Worm (Caenorhabditis elegans) whole organism, L2 larva: ENCODE measurements around the gene C37E2.2.
A peak's percentile ranks its signal among the peaks of the same experiment; 100 is the strongest.

Experiments used
- C34F6.9 ChIP-seq: fragments of 150-350 bp; optimal IDR thresholded peaks from 2 replicates; lab custom pipeline; 2014; ENCODE audit warnings: missing biosample characterization, missing genetic modification characterization
- F13H6.1 ChIP-seq: sonication (generic microtip); optimal IDR thresholded peaks from 2 replicates; lab custom pipeline; 2016; ENCODE audit warnings: missing genetic modification characterization, missing compliant biosample characterization
- Y55F3AM.14 ChIP-seq: fragments of 200-800 bp; sonication (Bioruptor generic); optimal IDR thresholded peaks from 2 replicates; lab custom pipeline; 2018; ENCODE audit warnings: mild to moderate bottlenecking, missing genetic modification characterization, missing compliant biosample characterization
- ZK546.5 ChIP-seq: sonication (generic microtip); optimal IDR thresholded peaks from 2 replicates; lab custom pipeline; 2017; ENCODE audit warnings: missing biosample characterization, missing genetic modification characterization
- alr-1 ChIP-seq: fragments of 150-350 bp; optimal IDR thresholded peaks from 2 replicates; lab custom pipeline; 2014; ENCODE audit warnings: missing biosample characterization, missing genetic modification characterization
- aly-2 ChIP-seq: fragments of 150-350 bp; optimal IDR thresholded peaks from 2 replicates; lab custom pipeline; 2014; ENCODE audit warnings: missing biosample characterization, missing genetic modification characterization
- ama-1 ChIP-seq: fragments of 150-350 bp; optimal IDR thresholded peaks from 2 replicates; lab custom pipeline; 2018; ENCODE audit warnings: inconsistent platforms
- blmp-1 ChIP-seq: sonication (generic microtip); optimal IDR thresholded peaks from 2 replicates; lab custom pipeline; 2017; ENCODE audit warnings: missing genetic modification characterization, mild to moderate bottlenecking, missing compliant biosample characterization, antibody characterized with exemption, moderate library complexity; ENCODE audit not compliant: insufficient read depth
- ceh-82 ChIP-seq: fragments of 150-350 bp; optimal IDR thresholded peaks from 2 replicates; lab custom pipeline; 2014; ENCODE audit warnings: missing biosample characterization, missing genetic modification characterization
- crh-2 ChIP-seq: sonication (generic microtip); optimal IDR thresholded peaks from 2 replicates; lab custom pipeline; 2017; ENCODE audit warnings: missing biosample characterization, missing genetic modification characterization
- dmd-4 ChIP-seq: sonication (generic microtip); optimal IDR thresholded peaks from 2 replicates; lab custom pipeline; 2017; ENCODE audit warnings: missing biosample characterization, missing genetic modification characterization
- egl-27 ChIP-seq: sonication (generic microtip); optimal IDR thresholded peaks from 3 replicates; lab custom pipeline; 2017; ENCODE audit warnings: missing biosample characterization, missing genetic modification reagents, missing genetic modification characterization
- elt-3 ChIP-seq: sonication (generic microtip); optimal IDR thresholded peaks from 2 replicates; lab custom pipeline; 2017; ENCODE audit warnings: missing biosample characterization, missing genetic modification characterization
- fos-1 ChIP-seq: fragments of 150-350 bp; optimal IDR thresholded peaks from 2 replicates; lab custom pipeline; 2014; ENCODE audit warnings: missing biosample characterization, missing genetic modification characterization
- gmeb-1 ChIP-seq: fragments of 150-350 bp; optimal IDR thresholded peaks from 2 replicates; lab custom pipeline; 2014; ENCODE audit warnings: missing biosample characterization, missing genetic modification characterization
- lin-11 ChIP-seq: fragments of 150-350 bp; sonication (generic microtip); optimal IDR thresholded peaks from 2 replicates; lab custom pipeline; 2014; ENCODE audit warnings: missing biosample characterization, missing genetic modification characterization, inconsistent platforms, mixed read lengths
- lin-13 ChIP-seq: fragments of 150-350 bp; optimal IDR thresholded peaks from 2 replicates; lab custom pipeline; 2014; ENCODE audit warnings: missing biosample characterization, missing genetic modification reagents, missing genetic modification characterization
- lin-39 ChIP-seq: fragments of 150-350 bp; optimal IDR thresholded peaks from 2 replicates; lab custom pipeline; 2014; ENCODE audit warnings: missing biosample characterization, missing genetic modification reagents, missing genetic modification characterization
- lsy-2 ChIP-seq, 2 experiments: fragments of 150-350 bp in 1 of 2; sonication (generic microtip) in 1 of 2; optimal IDR thresholded peaks; 2 replicates each; lab custom pipeline; 2014 to 2017; ENCODE audit warnings: missing biosample characterization in 2 of 2, missing genetic modification characterization in 2 of 2
- mab-5 ChIP-seq: fragments of 150-350 bp; optimal IDR thresholded peaks from 2 replicates; lab custom pipeline; 2014; ENCODE audit warnings: missing biosample characterization, missing genetic modification characterization
- mbf-1 ChIP-seq: sonication (generic microtip); optimal IDR thresholded peaks from 2 replicates; lab custom pipeline; 2017; ENCODE audit warnings: missing biosample characterization, missing genetic modification characterization
- mdl-1 ChIP-seq, 2 experiments: fragments of 150-350 bp in 1 of 2; sonication (generic microtip) in 1 of 2; optimal IDR thresholded peaks; 2 replicates each; lab custom pipeline; 2017; ENCODE audit warnings: missing biosample characterization in 2 of 2, missing genetic modification characterization in 2 of 2
- nhr-10 ChIP-seq: sonication (generic microtip); optimal IDR thresholded peaks from 2 replicates; lab custom pipeline; 2017; ENCODE audit warnings: missing biosample characterization, missing genetic modification characterization
- nhr-11 ChIP-seq: fragments of 150-350 bp; optimal IDR thresholded peaks from 2 replicates; lab custom pipeline; 2014; ENCODE audit warnings: missing biosample characterization, missing genetic modification characterization
- nhr-12 ChIP-seq: fragments of 150-350 bp; optimal IDR thresholded peaks from 2 replicates; lab custom pipeline; 2014; ENCODE audit warnings: missing biosample characterization, missing genetic modification characterization
- nhr-129 ChIP-seq: fragments of 150-350 bp; optimal IDR thresholded peaks from 2 replicates; lab custom pipeline; 2014; ENCODE audit warnings: missing biosample characterization, missing genetic modification characterization
- nhr-21 ChIP-seq: fragments of 150-350 bp; optimal IDR thresholded peaks from 2 replicates; lab custom pipeline; 2014; ENCODE audit warnings: missing biosample characterization, missing genetic modification characterization
- nhr-23 ChIP-seq: fragments of 150-350 bp; optimal IDR thresholded peaks from 2 replicates; lab custom pipeline; 2014; ENCODE audit warnings: missing biosample characterization, missing genetic modification reagents, missing genetic modification characterization
- nhr-237 ChIP-seq: fragments of 150-350 bp; optimal IDR thresholded peaks from 2 replicates; lab custom pipeline; 2014; ENCODE audit warnings: missing biosample characterization, missing genetic modification characterization
- nhr-25 ChIP-seq: fragments of 150-350 bp; sonication (generic microtip); optimal IDR thresholded peaks from 3 replicates; lab custom pipeline; 2014; ENCODE audit warnings: missing biosample characterization, missing genetic modification characterization
- nhr-77 ChIP-seq: fragments of 150-350 bp; optimal IDR thresholded peaks from 2 replicates; lab custom pipeline; 2014; ENCODE audit warnings: missing biosample characterization, missing genetic modification characterization
- sem-4 ChIP-seq: fragments of 150-350 bp; optimal IDR thresholded peaks from 2 replicates; lab custom pipeline; 2014; ENCODE audit warnings: missing biosample characterization, missing genetic modification reagents, missing genetic modification characterization
- sma-3 ChIP-seq: sonication (generic microtip); optimal IDR thresholded peaks from 2 replicates; lab custom pipeline; 2016; ENCODE audit warnings: missing genetic modification reagents, missing genetic modification characterization, missing compliant biosample characterization
- sma-9 ChIP-seq, 2 experiments: fragments of 150-350 bp in 1 of 2; sonication (generic microtip) in 1 of 2; optimal IDR thresholded peaks; 2 replicates each; lab custom pipeline; 2014 to 2016; ENCODE audit warnings: missing genetic modification characterization in 2 of 2, mild to moderate bottlenecking in 1 of 2, missing biosample characterization in 1 of 2, missing compliant biosample characterization in 1 of 2, missing genetic modification reagents in 1 of 2, moderate library complexity in 1 of 2
- snpc-4 ChIP-seq: fragments of 150-350 bp; optimal IDR thresholded peaks from 2 replicates; lab custom pipeline; 2014; ENCODE audit warnings: missing biosample characterization, missing genetic modification characterization
- unc-39 ChIP-seq: fragments of 150-350 bp; optimal IDR thresholded peaks from 2 replicates; lab custom pipeline; 2014; ENCODE audit warnings: missing biosample characterization, missing genetic modification characterization
- unc-55 ChIP-seq: fragments of 150-350 bp; sonication (generic microtip); optimal IDR thresholded peaks from 3 replicates; lab custom pipeline; 2014; ENCODE audit warnings: missing biosample characterization, missing genetic modification reagents, missing genetic modification characterization
- unc-62 ChIP-seq: fragments of 150-350 bp; optimal IDR thresholded peaks from 2 replicates; lab custom pipeline; 2014; ENCODE audit warnings: missing biosample characterization, missing genetic modification reagents, missing genetic modification characterization
- zag-1 ChIP-seq: fragments of 150-350 bp; optimal IDR thresholded peaks from 2 replicates; lab custom pipeline; 2014; ENCODE audit warnings: missing biosample characterization, missing genetic modification characterization
- ztf-1 ChIP-seq: fragments of 200-800 bp; sonication (Bioruptor generic); conservative IDR thresholded peaks from 2 replicates; pipeline ENCODE4 v1.3.6; 2022; ENCODE audit warnings: missing genetic modification characterization, missing compliant biosample characterization
- ztf-4 ChIP-seq: fragments of 150-350 bp; optimal IDR thresholded peaks from 2 replicates; lab custom pipeline; 2014; ENCODE audit warnings: missing biosample characterization, missing genetic modification characterization

C37E2.2 gene

DNA sequence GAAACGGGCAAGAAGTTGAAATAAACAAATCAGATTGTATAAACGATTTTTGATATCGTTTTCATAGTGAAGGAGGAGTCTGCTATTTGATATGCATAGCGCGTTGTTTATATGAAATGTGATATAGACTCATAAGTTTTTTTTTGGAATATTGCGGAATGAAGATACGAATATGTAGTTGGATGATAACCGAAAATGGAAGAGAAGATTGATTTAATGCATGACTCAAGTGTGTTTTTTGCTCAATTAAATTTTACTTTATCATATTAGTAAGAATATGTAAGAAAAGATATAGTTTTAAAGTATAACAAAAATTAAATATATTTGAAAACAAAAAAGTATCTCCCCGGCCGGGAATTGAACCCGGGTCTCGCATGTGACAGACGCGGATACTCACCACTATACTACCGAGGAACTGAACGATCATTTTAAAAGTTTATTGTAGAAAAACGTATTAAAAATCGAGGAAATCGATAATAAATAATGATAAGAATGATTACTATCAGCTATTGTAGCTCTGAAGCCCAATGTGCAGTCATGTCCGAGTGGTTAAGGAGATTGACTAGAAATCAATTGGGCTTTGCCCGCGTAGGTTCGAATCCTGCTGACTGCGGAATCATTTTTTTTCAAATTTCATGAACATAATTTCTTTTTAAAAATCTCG, 14.0 kb upstream of the C37E2.2 start, which contains the start of gene lgc-25 (continued):
- TF ChIP-seq C34F6.9 (tag; lab: Kevin White, UChicago) (no peak), ama-1 (lab: Kevin White, UChicago) (no peak), blmp-1 (tag; lab: Kevin White, UChicago) (no peak), nhr-237 (tag; lab: Kevin White, UChicago) (no peak), nhr-21 (tag; lab: Kevin White, UChicago) (peak; percentile 37), ztf-4 (tag; lab: Kevin White, UChicago) (no peak), nhr-12 (tag; lab: Kevin White, UChicago) (no peak), egl-27 (no peak), crh-2 (peak; percentile 43), snpc-4 (tag; lab: Kevin White, UChicago) (no peak), lin-13 (GFP tag; lab: Kevin White, UChicago) (peak; percentile 27), nhr-23 (tag; lab: Kevin White, UChicago) (no peak), unc-55 (GFP tag; lab: Kevin White, UChicago) (no peak), mdl-1 (tag; optimal IDR thresholded peaks at IDR 0.05; lab: Kevin White, UChicago) (no peak), elt-3 (tag; lab: Kevin White, UChicago) (no peak), aly-2 (tag; lab: Kevin White, UChicago) (no peak)

- TF ChIP-seq lin-13 (GFP tag; lab: Kevin White, UChicago): no peak
- peak; percentile 51 for TF ChIP-seq ama-1 (lab: Kevin White, UChicago)
Observed at ce11 chrX:14164234-14164633, 11.6 kb upstream of the C37E2.2 start, which contains the start of gene vha-20. Gene vha-20 (minus strand): TSS chrX:14164506.

DNA sequence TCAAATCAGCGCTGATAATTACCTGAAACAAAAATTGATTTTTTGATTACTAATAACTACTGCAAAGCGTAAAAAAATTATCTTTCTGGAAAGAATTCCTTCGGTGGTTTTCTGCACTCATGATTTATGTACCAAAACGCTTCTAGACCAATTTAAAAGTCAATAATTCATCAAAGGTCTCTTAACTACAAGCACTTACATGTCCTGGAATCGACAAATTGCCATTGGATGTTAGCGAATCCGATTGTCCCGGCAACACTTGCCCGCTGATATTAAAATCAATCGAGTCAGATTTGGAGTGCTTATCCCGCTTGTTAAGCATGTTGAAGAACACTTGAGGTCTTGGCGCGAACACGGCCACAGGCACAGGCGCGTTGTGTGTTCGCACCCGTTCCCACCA, 10.7 kb upstream of the C37E2.2 start:
- TF ChIP-seq nhr-25 (tag; lab: Kevin White, UChicago) (no peak), lin-11 (tag; lab: Kevin White, UChicago) (no peak), lin-13 (GFP tag; lab: Kevin White, UChicago) (no peak), nhr-237 (tag; lab: Kevin White, UChicago) (no peak), ztf-4 (tag; lab: Kevin White, UChicago) (no peak), dmd-4 (tag; lab: Kevin White, UChicago) (no peak)

ce11 chrX:14169569-14170031, 6.2 kb upstream of the C37E2.2 start, which contains the start of gene sym-4:
Gene sym-4 (minus strand): TSS chrX:14169619.
- TF ChIP-seq alr-1: no peak
- no peak for TF ChIP-seq unc-39 (tag; lab: Kevin White, UChicago)
- TF ChIP-seq nhr-10 (tag; lab: Kevin White, UChicago): peak; percentile 22
- TF ChIP-seq egl-27: peak; percentile 83
- peak; percentile 96 for TF ChIP-seq sma-3 (GFP tag; lab: Kevin White, UChicago)
- TF ChIP-seq ztf-1 (GFP tag; lab: Robert Waterston, UW): no peak
- TF ChIP-seq lsy-2 (tag; optimal IDR thresholded peaks at IDR 0.05; lab: Kevin White, UChicago): peak; percentile 35 to 90
- TF ChIP-seq unc-62 (GFP tag; lab: Kevin White, UChicago): no peak
- peak; percentile 92 for TF ChIP-seq zag-1 (tag; lab: Kevin White, UChicago)
- peak; percentile 30 for TF ChIP-seq ama-1 (lab: Kevin White, UChicago)
- TF ChIP-seq ceh-82 (tag; lab: Kevin White, UChicago): peak; percentile 32
- peak; percentile 87 for TF ChIP-seq sem-4 (tag; lab: Kevin White, UChicago)
- peak; percentile 80 for TF ChIP-seq blmp-1 (tag; lab: Kevin White, UChicago)
- TF ChIP-seq nhr-11 (tag; lab: Kevin White, UChicago): peak; percentile 51
- no peak for TF ChIP-seq elt-3 (tag; lab: Kevin White, UChicago)
- peak; percentile 34 for TF ChIP-seq nhr-237 (tag; lab: Kevin White, UChicago)
- no peak for TF ChIP-seq dmd-4 (tag; lab: Kevin White, UChicago)
- TF ChIP-seq ZK546.5 (tag; lab: Kevin White, UChicago): no peak
- peak; percentile 94 for TF ChIP-seq nhr-21 (tag; lab: Kevin White, UChicago)
- TF ChIP-seq crh-2: peak; percentile 96
- no peak for TF ChIP-seq lin-39 (tag; lab: Kevin White, UChicago)
- TF ChIP-seq nhr-12 (tag; lab: Kevin White, UChicago): no peak
- TF ChIP-seq ztf-4 (tag; lab: Kevin White, UChicago): peak; percentile 84
- TF ChIP-seq nhr-25 (tag; lab: Kevin White, UChicago): peak; percentile 91
- TF ChIP-seq gmeb-1 (tag; lab: Kevin White, UChicago): peak; percentile 81
- peak; percentile 5 for TF ChIP-seq Y55F3AM.14 (GFP tag; lab: Kevin White, UChicago)
- no peak for TF ChIP-seq mbf-1 (tag; lab: Kevin White, UChicago)
- peak; percentile 97 for TF ChIP-seq nhr-129
- TF ChIP-seq C34F6.9 (tag; lab: Kevin White, UChicago): peak; percentile 98
- TF ChIP-seq snpc-4 (tag; lab: Kevin White, UChicago): peak; percentile 78
- peak; percentile 74 for TF ChIP-seq lin-11 (tag; lab: Kevin White, UChicago)
- peak; percentile 96 for TF ChIP-seq unc-55 (GFP tag; lab: Kevin White, UChicago)
- TF ChIP-seq sma-9 (GFP tag; optimal IDR thresholded peaks at IDR 0.05; lab: Kevin White, UChicago): peak; percentile 93
- TF ChIP-seq sma-9 (tag; optimal IDR thresholded peaks at IDR 0.05; lab: Kevin White, UChicago): no peak
- peak; percentile 81 for TF ChIP-seq mab-5 (tag; lab: Kevin White, UChicago)
- TF ChIP-seq nhr-23 (tag; lab: Kevin White, UChicago): no peak
- TF ChIP-seq nhr-77 (tag; lab: Kevin White, UChicago): peak; percentile 34
- TF ChIP-seq aly-2 (tag; lab: Kevin White, UChicago): no peak
- peak; percentile 99 for TF ChIP-seq fos-1
- peak; percentile 90 for TF ChIP-seq F13H6.1 (tag; lab: Kevin White, UChicago)
